Worm (Caenorhabditis elegans) whole organism, L1 larva: Measurements from ENCODE around the gene cmtr-2.

Experiments used
- C16A3.4 ChIP-seq: fragments of 150-350 bp; optimal IDR thresholded peaks from 2 replicates; lab custom pipeline; 2014; ENCODE audit warnings: missing biosample characterization, missing genetic modification characterization
- F16B12.6 ChIP-seq: fragments of 150-350 bp; optimal IDR thresholded peaks from 2 replicates; lab custom pipeline; 2014; ENCODE audit warnings: missing biosample characterization, missing genetic modification characterization
- alr-1 ChIP-seq: fragments of 200-800 bp; sonication (Bioruptor generic); optimal IDR thresholded peaks from 2 replicates; lab custom pipeline; 2018; ENCODE audit warnings: borderline replicate concordance, mild to moderate bottlenecking, missing genetic modification characterization, missing compliant biosample characterization
- blmp-1 ChIP-seq: fragments of 150-350 bp; optimal IDR thresholded peaks from 2 replicates; lab custom pipeline; 2014; ENCODE audit warnings: missing biosample characterization, missing genetic modification characterization
- ceh-82 ChIP-seq, 3 experiments: fragments of 150-350 bp in 1 of 3; sonication (generic microtip) in 2 of 3; optimal IDR thresholded peaks; 2 replicates each; lab custom pipeline; 2014 to 2017; ENCODE audit warnings: missing biosample characterization in 3 of 3, missing genetic modification characterization in 3 of 3
- ces-1 ChIP-seq: fragments of 150-350 bp; optimal IDR thresholded peaks from 2 replicates; lab custom pipeline; 2014; ENCODE audit warnings: missing biosample characterization, missing genetic modification reagents, missing genetic modification characterization
- dpl-1 ChIP-seq, 3 experiments: fragments of 150-350 bp in 2 of 3; sonication (generic microtip) in 1 of 3; optimal IDR thresholded peaks; 2 replicates each; lab custom pipeline; 2014 to 2017; ENCODE audit warnings: missing biosample characterization in 3 of 3, missing genetic modification characterization in 3 of 3, missing genetic modification reagents in 3 of 3
- dsc-1 ChIP-seq: sonication (generic microtip); optimal IDR thresholded peaks from 2 replicates; lab custom pipeline; 2016; ENCODE audit warnings: mild to moderate bottlenecking, missing genetic modification characterization, missing compliant biosample characterization
- efl-1 ChIP-seq, 4 experiments: fragments of 150-350 bp; optimal IDR thresholded peaks in 3 of 4; peaks in 1 of 4; 1 replicate in 1 of 4; 2 replicates in 3 of 4; lab custom pipeline; 2014; ENCODE audit warnings: missing biosample characterization in 2 of 4, missing genetic modification characterization in 2 of 4, missing genetic modification reagents in 2 of 4
- egl-27 ChIP-seq, 2 experiments: fragments of 150-350 bp in 1 of 2; sonication (generic microtip); optimal IDR thresholded peaks; 3 replicates each; lab custom pipeline; 2017 to 2018; ENCODE audit warnings: missing biosample characterization in 2 of 2, missing genetic modification characterization in 2 of 2, missing genetic modification reagents in 2 of 2
- elt-3 ChIP-seq, 6 experiments: fragments of 150-350 bp in 1 of 6; sonication (generic microtip); optimal IDR thresholded peaks; 2 replicates each; lab custom pipeline; 2017 to 2018; ENCODE audit warnings: missing biosample characterization in 6 of 6, missing genetic modification characterization in 6 of 6, inconsistent platforms in 1 of 6
- fkh-8 ChIP-seq: sonication (generic microtip); optimal IDR thresholded peaks from 2 replicates; lab custom pipeline; 2016; ENCODE audit warnings: mild to moderate bottlenecking, missing genetic modification characterization, missing compliant biosample characterization
- irx-1 ChIP-seq: sonication (generic microtip); optimal IDR thresholded peaks from 2 replicates; lab custom pipeline; 2016; ENCODE audit warnings: missing genetic modification characterization, missing compliant biosample characterization
- lin-13 ChIP-seq: fragments of 150-350 bp; optimal IDR thresholded peaks from 2 replicates; lab custom pipeline; 2014; ENCODE audit warnings: missing biosample characterization, missing genetic modification reagents, missing genetic modification characterization
- lin-14 ChIP-seq: fragments of 200-800 bp; sonication (Bioruptor generic); optimal IDR thresholded peaks from 2 replicates; lab custom pipeline; 2018; ENCODE audit warnings: mild to moderate bottlenecking, missing genetic modification characterization, moderate library complexity, missing compliant biosample characterization
- lin-15B ChIP-seq: fragments of 150-350 bp; sonication (generic microtip); optimal IDR thresholded peaks from 3 replicates; lab custom pipeline; 2014; ENCODE audit warnings: missing biosample characterization, missing genetic modification characterization
- lin-35 ChIP-seq, 2 experiments: fragments of 150-350 bp; optimal IDR thresholded peaks; 2 replicates each; lab custom pipeline; 2014; ENCODE audit warnings: missing biosample characterization in 2 of 2, missing genetic modification characterization in 2 of 2, missing genetic modification reagents in 2 of 2
- lsy-2 ChIP-seq, 2 experiments: fragments of 150-350 bp; optimal IDR thresholded peaks; 2 replicates each; lab custom pipeline; 2014; ENCODE audit warnings: missing biosample characterization in 2 of 2, missing genetic modification characterization in 2 of 2
- mdl-1 ChIP-seq, 2 experiments: fragments of 150-350 bp; optimal IDR thresholded peaks; 2 replicates each; lab custom pipeline; 2014 to 2017; ENCODE audit warnings: missing biosample characterization in 2 of 2, missing genetic modification characterization in 2 of 2, inconsistent platforms in 1 of 2
- mep-1 ChIP-seq: fragments of 150-350 bp; optimal IDR thresholded peaks from 2 replicates; lab custom pipeline; 2014; ENCODE audit warnings: missing biosample characterization, missing genetic modification characterization
- nhr-12 ChIP-seq: sonication (generic microtip); optimal IDR thresholded peaks from 2 replicates; lab custom pipeline; 2017; ENCODE audit warnings: missing biosample characterization, missing genetic modification characterization
- nhr-19 ChIP-seq: fragments of 200-800 bp; sonication (Bioruptor generic); conservative IDR thresholded peaks from 2 replicates; pipeline ENCODE4 v1.3.6; 2022; ENCODE audit warnings: missing genetic modification characterization, missing compliant biosample characterization
- nhr-20 ChIP-seq: sonication (generic microtip); optimal IDR thresholded peaks from 2 replicates; lab custom pipeline; 2016; ENCODE audit warnings: mild to moderate bottlenecking, missing genetic modification characterization, missing compliant biosample characterization
- nhr-237 ChIP-seq: fragments of 150-350 bp; optimal IDR thresholded peaks from 2 replicates; lab custom pipeline; 2014; ENCODE audit warnings: missing biosample characterization, missing genetic modification characterization
- nhr-47 ChIP-seq: sonication (generic microtip); optimal IDR thresholded peaks from 2 replicates; lab custom pipeline; 2016; ENCODE audit warnings: mild to moderate bottlenecking, missing genetic modification characterization, moderate library complexity, missing compliant biosample characterization
- nhr-71 ChIP-seq: sonication (generic microtip); optimal IDR thresholded peaks from 2 replicates; lab custom pipeline; 2016; ENCODE audit warnings: mild to moderate bottlenecking, missing genetic modification characterization, moderate library complexity, missing compliant biosample characterization
- nhr-77 ChIP-seq: fragments of 150-350 bp; optimal IDR thresholded peaks from 2 replicates; lab custom pipeline; 2014; ENCODE audit warnings: missing biosample characterization, missing genetic modification characterization
- nhr-90 ChIP-seq: sonication (generic microtip); optimal IDR thresholded peaks from 2 replicates; lab custom pipeline; 2016; ENCODE audit warnings: mild to moderate bottlenecking, missing genetic modification characterization, missing compliant biosample characterization; ENCODE audit not compliant: poor library complexity
- pqm-1 ChIP-seq: sonication (generic microtip); optimal IDR thresholded peaks from 3 replicates; lab custom pipeline; 2017; ENCODE audit warnings: missing biosample characterization, missing genetic modification characterization
- rnt-1 ChIP-seq: sonication (generic microtip); optimal IDR thresholded peaks from 2 replicates; lab custom pipeline; 2016; ENCODE audit warnings: mild to moderate bottlenecking, missing genetic modification characterization, moderate library complexity, missing compliant biosample characterization
- skn-1 ChIP-seq: fragments of 150-350 bp; optimal IDR thresholded peaks from 2 replicates; lab custom pipeline; 2014; ENCODE audit warnings: missing biosample characterization, missing genetic modification characterization
- snpc-4 ChIP-seq: fragments of 150-350 bp; optimal IDR thresholded peaks from 2 replicates; lab custom pipeline; 2014; ENCODE audit warnings: missing biosample characterization, missing genetic modification characterization
- snu-23 ChIP-seq: sonication (generic microtip); optimal IDR thresholded peaks from 2 replicates; lab custom pipeline; 2016; ENCODE audit warnings: missing genetic modification characterization, missing compliant biosample characterization
- sptf-1 ChIP-seq: fragments of 150-350 bp; optimal IDR thresholded peaks from 2 replicates; lab custom pipeline; 2014; ENCODE audit warnings: missing biosample characterization, missing genetic modification characterization
- swsn-7 ChIP-seq: sonication (generic microtip); optimal IDR thresholded peaks from 2 replicates; lab custom pipeline; 2016; ENCODE audit warnings: missing genetic modification characterization, missing compliant biosample characterization
- tbx-2 ChIP-seq: sonication (generic microtip); optimal IDR thresholded peaks from 2 replicates; lab custom pipeline; 2016; ENCODE audit warnings: missing genetic modification characterization, missing compliant biosample characterization
- tlp-1 ChIP-seq: fragments of 150-350 bp; optimal IDR thresholded peaks from 2 replicates; lab custom pipeline; 2014; ENCODE audit warnings: missing biosample characterization, missing genetic modification characterization
- unc-86 ChIP-seq: sonication (generic microtip); optimal IDR thresholded peaks from 2 replicates; lab custom pipeline; 2016; ENCODE audit warnings: missing genetic modification characterization, missing compliant biosample characterization
- vab-15 ChIP-seq: sonication (generic microtip); optimal IDR thresholded peaks from 2 replicates; lab custom pipeline; 2017; ENCODE audit warnings: missing genotype, mild to moderate bottlenecking, missing genetic modification characterization, missing compliant biosample characterization
- xbp-1 ChIP-seq: sonication (generic microtip); optimal IDR thresholded peaks from 2 replicates; lab custom pipeline; 2016; ENCODE audit warnings: missing genetic modification characterization, missing compliant biosample characterization
- zag-1 ChIP-seq: fragments of 150-350 bp; optimal IDR thresholded peaks from 2 replicates; lab custom pipeline; 2014; ENCODE audit warnings: missing biosample characterization, missing genetic modification characterization
- zip-4 ChIP-seq: fragments of 200-800 bp; sonication (Bioruptor generic); optimal IDR thresholded peaks from 2 replicates; lab custom pipeline; 2018; ENCODE audit warnings: mild to moderate bottlenecking, missing genetic modification characterization, moderate library complexity, missing compliant biosample characterization
- ztf-11 ChIP-seq, 2 experiments: sonication (generic microtip); optimal IDR thresholded peaks; 2 replicates each; lab custom pipeline; 2016 to 2017; ENCODE audit warnings: missing genetic modification characterization in 2 of 2, missing biosample characterization in 1 of 2, missing compliant biosample characterization in 1 of 2

cmtr-2 gene

DNA sequence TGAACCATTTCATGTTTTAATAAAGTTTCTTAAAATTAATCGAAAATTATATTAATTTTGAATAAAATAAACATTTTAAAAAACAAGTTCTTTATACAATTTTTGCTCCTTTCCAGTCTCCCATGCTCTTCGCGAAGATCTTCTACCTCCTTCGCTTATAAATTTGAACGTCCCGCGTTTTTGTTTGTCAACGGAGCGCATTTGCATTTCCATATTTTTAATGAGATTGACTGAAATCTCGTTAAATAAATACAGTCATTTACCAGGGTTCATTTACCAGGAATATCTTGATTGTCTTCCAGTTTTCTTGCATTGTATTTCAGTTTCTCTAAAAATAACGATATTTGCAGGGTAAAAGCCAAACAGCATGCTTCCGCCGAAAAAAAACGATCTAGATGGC is at the start of gene cmtr-2:
Gene cmtr-2, plus strand, starts transcription at position 351 of the 400 bp plus-strand sequence.
- TF ChIP-seq nhr-20 (tag; lab: Kevin White, UChicago) (peak; percentile 33), efl-1 (optimal IDR thresholded peaks at IDR 0.05; lab: Kevin White, UChicago) (peak; percentile 95 to 98), efl-1 (GFP tag; optimal IDR thresholded peaks at IDR 0.05 in 1 of 2; lab: Kevin White, UChicago) (peak; percentile 96 to 100), swsn-7 (tag; lab: Kevin White, UChicago) (peak; percentile 40), nhr-237 (tag; lab: Kevin White, UChicago) (no peak), ces-1 (GFP tag; lab: Kevin White, UChicago) (no peak), lin-15B (tag; lab: Kevin White, UChicago) (peak; percentile 40), mdl-1 (tag; optimal IDR thresholded peaks at IDR 0.05; lab: Kevin White, UChicago) (peak in 1 of 2 experiments; percentile 1), snu-23 (GFP tag; lab: Kevin White, UChicago) (peak; percentile 41), fkh-8 (tag; lab: Kevin White, UChicago) (no peak), lin-35 (GFP tag; optimal IDR thresholded peaks at IDR 0.05; lab: Kevin White, UChicago) (peak; percentile 92 to 97), lin-13 (GFP tag; lab: Kevin White, UChicago) (peak; percentile 36), ceh-82 (tag; optimal IDR thresholded peaks at IDR 0.05; lab: Kevin White, UChicago) (peak; percentile 6 to 22 (median 16)), irx-1 (tag; lab: Kevin White, UChicago) (peak; percentile 4), nhr-71 (tag; lab: Kevin White, UChicago) (peak; percentile 64), snpc-4 (tag; lab: Kevin White, UChicago) (peak; percentile 25), skn-1 (tag; lab: Kevin White, UChicago) (peak; percentile 23), lin-14 (peak; percentile 23), nhr-19 (peak; percentile 79), mep-1 (tag; lab: Kevin White, UChicago) (peak; percentile 66), tlp-1 (tag; lab: Kevin White, UChicago) (no peak), zip-4 (GFP tag; lab: Kevin White, UChicago) (no peak), nhr-47 (tag; lab: Kevin White, UChicago) (peak; percentile 63), lsy-2 (tag; optimal IDR thresholded peaks at IDR 0.05; lab: Kevin White, UChicago) (peak; percentile 65 to 81), dsc-1 (tag; lab: Kevin White, UChicago) (peak; percentile 34), unc-86 (tag; lab: Kevin White, UChicago) (peak; percentile 10), blmp-1 (tag; lab: Kevin White, UChicago) (peak; percentile 34), tbx-2 (tag; lab: Kevin White, UChicago) (peak; percentile 30), ztf-11 (tag; optimal IDR thresholded peaks at IDR 0.05; lab: Kevin White, UChicago) (no peak), nhr-77 (tag; lab: Kevin White, UChicago) (peak; percentile 24), vab-15 (tag; lab: Kevin White, UChicago) (no peak), F16B12.6 (tag; lab: Kevin White, UChicago) (peak; percentile 3), nhr-12 (tag; lab: Kevin White, UChicago) (no peak), dpl-1 (GFP tag; optimal IDR thresholded peaks at IDR 0.05; lab: Kevin White, UChicago) (peak; percentile 89 to 95 (median 95)), rnt-1 (tag; lab: Kevin White, UChicago) (peak; percentile 61), egl-27 (tag; optimal IDR thresholded peaks at IDR 0.05; lab: Kevin White, UChicago) (no peak), C16A3.4 (tag; lab: Kevin White, UChicago) (peak; percentile 40), xbp-1 (tag; lab: Kevin White, UChicago) (peak; percentile 39), nhr-90 (tag; lab: Kevin White, UChicago) (peak; percentile 55), elt-3 (tag; optimal IDR thresholded peaks at IDR 0.05; lab: Kevin White, UChicago) (peak in 1 of 6 experiments; percentile 14)

- TF ChIP-seq lin-14 = peak; percentile 20
- TF ChIP-seq alr-1 (tag; lab: Kevin White, UChicago) = no peak
- no peak for TF ChIP-seq zag-1 (tag; lab: Kevin White, UChicago)
- no peak for TF ChIP-seq sptf-1 (tag; lab: Kevin White, UChicago)
- TF ChIP-seq pqm-1 = no peak
- TF ChIP-seq blmp-1 (tag; lab: Kevin White, UChicago) = no peak
- no peak for TF ChIP-seq efl-1 (optimal IDR thresholded peaks at IDR 0.05; lab: Kevin White, UChicago)
- TF ChIP-seq efl-1 (GFP tag; optimal IDR thresholded peaks at IDR 0.05 in 1 of 2; lab: Kevin White, UChicago) = peak in 1 of 2 experiments; percentile 72
Measured at ce11 chrIII:6577159-6577558, 38.1 kb upstream of the cmtr-2 start.
